Fruit fly (Drosophila melanogaster): Measurements from ENCODE around the gene CG15812.

CG15812 gene

dm6 chr3L:3192333-3192894 is 32.6 kb downstream of the CG15812 start, which contains the start of gene CG14965 (continued):
- no peak for TF ChIP-seq CG9437 (GFP tag; optimal IDR thresholded peaks at IDR 0.05)
- no peak for TF ChIP-seq pho (GFP tag; optimal IDR thresholded peaks at IDR 0.05)
- TF ChIP-seq pita (GFP tag; optimal IDR thresholded peaks at IDR 0.05) = no peak
- peak; percentile 79 for TF ChIP-seq CG15479 (GFP tag; optimal IDR thresholded peaks at IDR 0.05)
- no peak for TF ChIP-seq CG17568 (GFP tag; optimal IDR thresholded peaks at IDR 0.05)
- TF ChIP-seq C15 (GFP tag; IDR thresholded peaks at IDR 0.05) = no peak
- no peak for TF ChIP-seq Bteb2 (GFP tag; optimal IDR thresholded peaks at IDR 0.05)
- no peak for TF ChIP-seq ara (GFP tag; IDR thresholded peaks at IDR 0.05)
- no peak for TF ChIP-seq CG10209 (GFP tag; optimal IDR thresholded peaks at IDR 0.05)
- no peak for TF ChIP-seq Lim3 (GFP tag; IDR thresholded peaks at IDR 0.05)
- TF ChIP-seq Gsc (GFP tag; IDR thresholded peaks at IDR 0.05) = no peak
- TF ChIP-seq Bdp1 (GFP tag; optimal IDR thresholded peaks at IDR 0.05) = no peak
- no peak for TF ChIP-seq Atf3 (GFP tag; optimal IDR thresholded peaks at IDR 0.05)
- TF ChIP-seq fd96Cb (tag; optimal IDR thresholded peaks at IDR 0.05) = no peak
- no peak for TF ChIP-seq onecut (GFP tag; IDR thresholded peaks at IDR 0.05)
- TF ChIP-seq scrt (GFP tag; optimal IDR thresholded peaks at IDR 0.05) = no peak
- TF ChIP-seq p53 (GFP tag; optimal IDR thresholded peaks at IDR 0.05) = no peak
- no peak for TF ChIP-seq h (optimal IDR thresholded peaks at IDR 0.05)
- TF ChIP-seq CG12769 (tag; optimal IDR thresholded peaks at IDR 0.05) = no peak
- TF ChIP-seq z (GFP tag; IDR thresholded peaks at IDR 0.05) = no peak
- TF ChIP-seq Xbp1 (GFP tag; optimal IDR thresholded peaks at IDR 0.05) = no peak
- TF ChIP-seq row (GFP tag; IDR thresholded peaks at IDR 0.05) = peak; percentile 50; the same call in 2 of the 3 replicates
- no peak for TF ChIP-seq schlank (tag; optimal IDR thresholded peaks at IDR 0.05)
- TF ChIP-seq hbn (GFP tag; IDR thresholded peaks at IDR 0.05; ENCODE audit: partially characterized antibody) = peak; percentile 86
- TF ChIP-seq Oli (tag; optimal IDR thresholded peaks at IDR 0.05) = no peak
- TF ChIP-seq CG17829 (tag; optimal IDR thresholded peaks at IDR 0.05) = no peak
- no peak for TF ChIP-seq lbe (GFP tag; optimal IDR thresholded peaks at IDR 0.05)
- TF ChIP-seq sob (GFP tag; IDR thresholded peaks at IDR 0.05) = no peak
- no peak for TF ChIP-seq CG2875 (GFP tag; optimal IDR thresholded peaks at IDR 0.05)
- TF ChIP-seq usp (GFP tag; optimal IDR thresholded peaks at IDR 0.05) = no peak
- TF ChIP-seq CG4282 (GFP tag; optimal IDR thresholded peaks at IDR 0.05) = no peak
- TF ChIP-seq CG10959 (GFP tag; IDR thresholded peaks at IDR 0.05) = no peak
- TF ChIP-seq lov (optimal IDR thresholded peaks at IDR 0.05) = no peak
- no peak for TF ChIP-seq lov (GFP tag; IDR thresholded peaks at IDR 0.05)
- TF ChIP-seq Doc3 (GFP tag; IDR thresholded peaks at IDR 0.05; ENCODE audit: partially characterized antibody) = peak; percentile 90
- TF ChIP-seq disco-r (GFP tag; optimal IDR thresholded peaks at IDR 0.05) = no peak
- TF ChIP-seq CG31388 (GFP tag; optimal IDR thresholded peaks at IDR 0.05) = no peak
- no peak for TF ChIP-seq sisA (GFP tag; IDR thresholded peaks at IDR 0.05)
- peak; percentile 84 for TF ChIP-seq Dref (GFP tag; IDR thresholded peaks at IDR 0.05)
- no peak for TF ChIP-seq CG5953 (GFP tag; IDR thresholded peaks at IDR 0.05)
- TF ChIP-seq da (GFP tag; optimal IDR thresholded peaks at IDR 0.05) = no peak
- no peak for TF ChIP-seq vvl (GFP tag; IDR thresholded peaks at IDR 0.05)
- no peak for TF ChIP-seq Hr78 (GFP tag; optimal IDR thresholded peaks at IDR 0.05)
- TF ChIP-seq Opbp (GFP tag; IDR thresholded peaks at IDR 0.05; ENCODE audit: partially characterized antibody) = peak; percentile 82; the same call in 2 of the 3 replicates
- TF ChIP-seq PHDP (tag; optimal IDR thresholded peaks at IDR 0.05) = no peak
- no peak for TF ChIP-seq sd (tag; optimal IDR thresholded peaks at IDR 0.05)
- TF ChIP-seq Atf6 (GFP tag; IDR thresholded peaks at IDR 0.05) = no peak
- TF ChIP-seq abd-A (tag; optimal IDR thresholded peaks at IDR 0.05) = no peak
- no peak for TF ChIP-seq CG15696 (tag; optimal IDR thresholded peaks at IDR 0.05)
- TF ChIP-seq CG4328 (GFP tag; optimal IDR thresholded peaks at IDR 0.05) = no peak
- TF ChIP-seq E2f2 (GFP tag; IDR thresholded peaks at IDR 0.05) = peak; percentile 42
- no peak for TF ChIP-seq Antp (GFP tag; optimal IDR thresholded peaks at IDR 0.05)
